Worm (Caenorhabditis elegans): Measurements from ENCODE around the gene fask-1.

ce11 chrIV:13109751-13110150 lies 9.2 kb downstream of the fask-1 start, which contains the start of gene best-1:
- no peak for TF ChIP-seq egl-27 (tag; optimal IDR thresholded peaks at IDR 0.05)
- TF ChIP-seq nhr-237 (tag; optimal IDR thresholded peaks at IDR 0.05): no peak
- TF ChIP-seq unc-62 (GFP tag; optimal IDR thresholded peaks at IDR 0.05 in 1 of 2): no peak
- TF ChIP-seq unc-62 (tag; optimal IDR thresholded peaks at IDR 0.05): no peak
- TF ChIP-seq zag-1 (tag; optimal IDR thresholded peaks at IDR 0.05): no peak
- no peak for TF ChIP-seq aly-2 (tag; optimal IDR thresholded peaks at IDR 0.05)
- no peak for TF ChIP-seq mep-1 (tag; optimal IDR thresholded peaks at IDR 0.05)
- TF ChIP-seq jun-1 (tag; optimal IDR thresholded peaks at IDR 0.05): no peak
- TF ChIP-seq nhr-28 (tag; optimal IDR thresholded peaks at IDR 0.05): peak; percentile 52
- no peak for TF ChIP-seq ama-1 (optimal IDR thresholded peaks at IDR 0.05)
- no peak for TF ChIP-seq nhr-42 (GFP tag; IDR thresholded peaks at IDR 0.05)
- no peak for TF ChIP-seq lin-15B (tag; optimal IDR thresholded peaks at IDR 0.05)
- no peak for TF ChIP-seq lir-3 (tag; optimal IDR thresholded peaks at IDR 0.05)
- no peak for TF ChIP-seq zip-2 (tag; optimal IDR thresholded peaks at IDR 0.05)

Data from whole organism, L4 larva.